Worm (Caenorhabditis elegans) whole organism, young adult: Measurements from ENCODE around the gene lgc-41.

Experiments used
- B0019.2 ChIP-seq: fragments of 200-800 bp; sonication (Bioruptor generic); conservative IDR thresholded peaks from 2 replicates; pipeline ENCODE4 v1.3.6; 2022; ENCODE audit warnings: missing genetic modification reagents, missing genetic modification characterization, missing compliant biosample characterization
- B0336.3 ChIP-seq: fragments of 200-800 bp; sonication (Bioruptor generic); IDR thresholded peaks from 2 replicates; pipeline ENCODE4 v1.3.6; 2022; ENCODE audit warnings: missing genetic modification characterization, missing compliant biosample characterization
- F22D6.2 ChIP-seq: sonication (generic microtip); optimal IDR thresholded peaks from 2 replicates; lab custom pipeline; 2016; ENCODE audit warnings: mild to moderate bottlenecking, missing genetic modification characterization, missing compliant biosample characterization
- F23B12.7 ChIP-seq: sonication (generic microtip); optimal IDR thresholded peaks from 2 replicates; lab custom pipeline; 2017; ENCODE audit warnings: missing genetic modification characterization, mild to moderate bottlenecking, missing compliant biosample characterization, antibody characterized with exemption, moderate library complexity; ENCODE audit not compliant: insufficient read depth
- F39B2.1 ChIP-seq: fragments of 200-800 bp; sonication (Bioruptor generic); IDR thresholded peaks from 2 replicates; pipeline ENCODE4 v1.3.6; 2022; ENCODE audit warnings: missing genetic modification reagents, missing genetic modification characterization, missing compliant biosample characterization
- F49E8.2 ChIP-seq: sonication (generic microtip); optimal IDR thresholded peaks from 3 replicates; lab custom pipeline; 2017; ENCODE audit warnings: missing genetic modification characterization, mild to moderate bottlenecking, missing compliant biosample characterization, antibody characterized with exemption, moderate library complexity; ENCODE audit not compliant: insufficient read depth
- F57C9.4 ChIP-seq: sonication (generic microtip); optimal IDR thresholded peaks from 2 replicates; lab custom pipeline; 2017; ENCODE audit warnings: mild to moderate bottlenecking, missing genetic modification characterization, missing compliant biosample characterization
- K11D2.4 ChIP-seq: fragments of 200-800 bp; sonication (Bioruptor generic); IDR thresholded peaks from 2 replicates; pipeline ENCODE4 v1.3.6; 2022; ENCODE audit warnings: missing genetic modification reagents, missing genetic modification characterization, missing compliant biosample characterization
- Y53F4B.3 ChIP-seq: fragments of 200-800 bp; sonication (Bioruptor generic); IDR thresholded peaks from 2 replicates; pipeline ENCODE4 v1.3.6; 2022; ENCODE audit warnings: missing genetic modification reagents, missing genetic modification characterization, missing compliant biosample characterization
- Y53G8AR.9 ChIP-seq: fragments of 200-800 bp; sonication (Bioruptor generic); conservative IDR thresholded peaks from 2 replicates; pipeline ENCODE4 v1.3.6; 2022; ENCODE audit warnings: missing genetic modification reagents, missing genetic modification characterization, missing compliant biosample characterization
- ZK185.1 ChIP-seq: sonication (generic microtip); optimal IDR thresholded peaks from 2 replicates; lab custom pipeline; 2016; ENCODE audit warnings: mild to moderate bottlenecking, missing genetic modification characterization, missing compliant biosample characterization; ENCODE audit not compliant: poor library complexity, severe bottlenecking
- akir-1 ChIP-seq: fragments of 200-800 bp; sonication (Bioruptor generic); optimal IDR thresholded peaks from 2 replicates; lab custom pipeline; 2018; ENCODE audit warnings: mild to moderate bottlenecking, missing genetic modification characterization, moderate library complexity, missing compliant biosample characterization
- aptf-2 ChIP-seq: fragments of 200-800 bp; sonication (Bioruptor generic); conservative IDR thresholded peaks from 2 replicates; pipeline ENCODE4 v1.3.6; 2022; ENCODE audit warnings: missing genetic modification reagents, missing genetic modification characterization, missing compliant biosample characterization
- aptf-3 ChIP-seq: fragments of 200-800 bp; sonication (Bioruptor generic); IDR thresholded peaks from 2 replicates; pipeline ENCODE4 v1.3.6; 2022; ENCODE audit warnings: missing genetic modification characterization, missing compliant biosample characterization
- cebp-1 ChIP-seq, 2 experiments: fragments of 200-800 bp in 1 of 2; sonication (Bioruptor generic) in 1 of 2; sonication (generic microtip) in 1 of 2; IDR thresholded peaks in 1 of 2; optimal IDR thresholded peaks in 1 of 2; 2 replicates each; pipeline versions ENCODE4 v1.3.6 to Lab custom; 2017 to 2022; ENCODE audit warnings: missing compliant biosample characterization in 2 of 2, missing genetic modification characterization in 2 of 2, mild to moderate bottlenecking in 1 of 2, missing genetic modification reagents in 1 of 2, moderate library complexity in 1 of 2
- ceh-27 ChIP-seq: fragments of 200-800 bp; sonication (Bioruptor generic); optimal IDR thresholded peaks from 2 replicates; lab custom pipeline; 2018; ENCODE audit warnings: mild to moderate bottlenecking, missing genetic modification characterization, moderate library complexity, missing compliant biosample characterization
- ceh-58 ChIP-seq: fragments of 200-800 bp; sonication (Bioruptor generic); IDR thresholded peaks from 2 replicates; pipeline ENCODE4 v1.3.6; 2022; ENCODE audit warnings: missing genetic modification characterization, missing compliant biosample characterization
- chd-7 ChIP-seq: sonication (generic microtip); optimal IDR thresholded peaks from 2 replicates; lab custom pipeline; 2016; ENCODE audit warnings: mild to moderate bottlenecking, missing genetic modification characterization, moderate library complexity, missing compliant biosample characterization
- efl-1 ChIP-seq: fragments of 150-350 bp; optimal IDR thresholded peaks from 2 replicates; lab custom pipeline; 2014; ENCODE audit warnings: missing biosample characterization, missing genetic modification reagents, missing genetic modification characterization
- egl-44 ChIP-seq: fragments of 200-800 bp; sonication (Bioruptor generic); IDR thresholded peaks from 2 replicates; pipeline ENCODE4 v1.3.6; 2022; ENCODE audit warnings: missing genetic modification reagents, missing genetic modification characterization, missing compliant biosample characterization
- ets-4 ChIP-seq: fragments of 200-800 bp; sonication (Bioruptor generic); optimal IDR thresholded peaks from 2 replicates; lab custom pipeline; 2018; ENCODE audit warnings: mild to moderate bottlenecking, missing genetic modification characterization, missing compliant biosample characterization
- fkh-3 ChIP-seq: sonication (generic microtip); optimal IDR thresholded peaks from 2 replicates; lab custom pipeline; 2016; ENCODE audit warnings: mild to moderate bottlenecking, missing genetic modification characterization, missing compliant biosample characterization
- him-1 ChIP-seq: sonication (generic microtip); optimal IDR thresholded peaks from 2 replicates; lab custom pipeline; 2016; ENCODE audit warnings: missing genotype, missing genetic modification reagents, missing genetic modification characterization, missing compliant biosample characterization
- hmg-1.2 ChIP-seq: fragments of 200-800 bp; sonication (Bioruptor generic); IDR thresholded peaks from 2 replicates; pipeline ENCODE4 v1.3.6; 2022; ENCODE audit warnings: missing genetic modification reagents, missing genetic modification characterization, missing compliant biosample characterization
- hmg-20 ChIP-seq: fragments of 200-800 bp; sonication (Bioruptor generic); IDR thresholded peaks from 2 replicates; pipeline ENCODE4 v1.3.6; 2022; ENCODE audit warnings: missing genetic modification reagents, missing genetic modification characterization, missing compliant biosample characterization
- hsf-1 ChIP-seq: fragments of 200-800 bp; sonication (Bioruptor generic); IDR thresholded peaks from 2 replicates; pipeline ENCODE4 v1.3.6; 2022; ENCODE audit warnings: missing genetic modification reagents, missing genetic modification characterization, missing compliant biosample characterization
- let-526 ChIP-seq: fragments of 200-800 bp; sonication (Bioruptor generic); IDR thresholded peaks from 2 replicates; pipeline ENCODE4 v1.3.6; 2022; ENCODE audit warnings: missing genetic modification reagents, missing genetic modification characterization, missing compliant biosample characterization
- lin-40 ChIP-seq: sonication (generic microtip); optimal IDR thresholded peaks from 2 replicates; lab custom pipeline; 2016; ENCODE audit warnings: missing genetic modification characterization, mild to moderate bottlenecking, missing compliant biosample characterization, missing genotype, missing genetic modification reagents
- lsl-1 ChIP-seq: fragments of 200-800 bp; sonication (Bioruptor generic); optimal IDR thresholded peaks from 2 replicates; lab custom pipeline; 2018; ENCODE audit warnings: mild to moderate bottlenecking, missing genetic modification characterization, moderate library complexity, missing compliant biosample characterization
- madf-6 ChIP-seq: fragments of 200-800 bp; sonication (Bioruptor generic); IDR thresholded peaks from 2 replicates; pipeline ENCODE4 v1.3.6; 2022; ENCODE audit warnings: missing genetic modification reagents, missing genetic modification characterization, missing compliant biosample characterization
- mcd-1 ChIP-seq: fragments of 200-800 bp; sonication (Bioruptor generic); IDR thresholded peaks from 2 replicates; pipeline ENCODE4 v1.3.6; 2022; ENCODE audit warnings: missing genetic modification reagents, missing genetic modification characterization, missing compliant biosample characterization
- nfya-2 ChIP-seq: fragments of 200-800 bp; sonication (Bioruptor generic); IDR thresholded peaks from 2 replicates; pipeline ENCODE4 v1.3.6; 2022; ENCODE audit warnings: missing genetic modification reagents, missing genetic modification characterization, missing compliant biosample characterization
- nhr-120 ChIP-seq: fragments of 200-800 bp; sonication (Bioruptor generic); IDR thresholded peaks from 2 replicates; pipeline ENCODE4 v1.3.6; 2022; ENCODE audit warnings: missing genetic modification characterization, missing compliant biosample characterization
- nhr-27 ChIP-seq: fragments of 200-800 bp; sonication (Bioruptor generic); optimal IDR thresholded peaks from 2 replicates; lab custom pipeline; 2018; ENCODE audit warnings: mild to moderate bottlenecking, missing genetic modification characterization, moderate library complexity, missing compliant biosample characterization
- nhr-80 ChIP-seq: sonication (generic microtip); optimal IDR thresholded peaks from 2 replicates; lab custom pipeline; 2016; ENCODE audit warnings: missing genetic modification characterization, missing compliant biosample characterization
- rcor-1 ChIP-seq: fragments of 200-800 bp; sonication (Bioruptor generic); IDR thresholded peaks from 2 replicates; pipeline ENCODE4 v1.3.6; 2022; ENCODE audit warnings: missing genetic modification reagents, missing genetic modification characterization, missing compliant biosample characterization
- sea-2 ChIP-seq: fragments of 200-800 bp; sonication (Bioruptor generic); IDR thresholded peaks from 2 replicates; pipeline ENCODE4 v1.3.6; 2022; ENCODE audit warnings: missing genetic modification characterization, missing compliant biosample characterization
- snpc-4 ChIP-seq, 5 experiments: fragments of 150-350 bp in 1 of 5; sonication (generic microtip) in 4 of 5; optimal IDR thresholded peaks; 2 replicates each; lab custom pipeline; 2014 to 2018; ENCODE audit warnings: missing genetic modification characterization in 5 of 5, missing biosample characterization in 3 of 5, antibody characterized with exemption in 2 of 5, mild to moderate bottlenecking in 2 of 5, missing compliant biosample characterization in 2 of 5, missing genotype in 2 of 5, moderate library complexity in 2 of 5, missing genetic modification reagents in 1 of 5
- tlf-1 ChIP-seq: fragments of 200-800 bp; sonication (Bioruptor generic); optimal IDR thresholded peaks from 2 replicates; lab custom pipeline; 2018; ENCODE audit warnings: mild to moderate bottlenecking, missing genetic modification characterization, missing compliant biosample characterization
- unc-130 ChIP-seq: sonication (generic microtip); optimal IDR thresholded peaks from 2 replicates; lab custom pipeline; 2016; ENCODE audit warnings: missing genetic modification reagents, missing genetic modification characterization, missing compliant biosample characterization
- unc-62 ChIP-seq: fragments of 150-350 bp; optimal IDR thresholded peaks from 2 replicates; lab custom pipeline; 2014; ENCODE audit warnings: missing biosample characterization, missing genetic modification reagents, missing genetic modification characterization
- xnd-1 ChIP-seq: sonication (generic microtip); optimal IDR thresholded peaks from 2 replicates; lab custom pipeline; 2016; ENCODE audit warnings: missing genotype, missing genetic modification reagents, missing genetic modification characterization, missing compliant biosample characterization
- zfh-2 ChIP-seq: fragments of 200-800 bp; sonication (Bioruptor generic); conservative IDR thresholded peaks from 2 replicates; pipeline ENCODE4 v1.3.6; 2022; ENCODE audit warnings: missing genetic modification reagents, missing genetic modification characterization, missing compliant biosample characterization
- ztf-25 ChIP-seq: fragments of 200-800 bp; sonication (Bioruptor generic); IDR thresholded peaks from 2 replicates; pipeline ENCODE4 v1.3.6; 2022; ENCODE audit warnings: missing genetic modification reagents, missing genetic modification characterization, missing compliant biosample characterization

lgc-41 gene

ce11 chrX:10410539-10410938 is 43.5 kb upstream of the lgc-41 start:
- no peak for TF ChIP-seq let-526 (GFP tag; lab: Robert Waterston, UW)

ce11 chrX:10412425-10412824 is 41.6 kb upstream of the lgc-41 start, which contains the start of gene acr-8:
acr-8 (plus strand) TSS chrX:10412725.
- no peak for TF ChIP-seq hmg-1.2 (GFP tag; lab: Robert Waterston, UW)
- TF ChIP-seq ceh-58 = no peak
- no peak for TF ChIP-seq hmg-20 (GFP tag; lab: Robert Waterston, UW)
- no peak for TF ChIP-seq sea-2
- no peak for TF ChIP-seq nhr-120 (GFP tag; lab: Robert Waterston, UW)

- TF ChIP-seq hsf-1 (GFP tag; lab: Robert Waterston, UW) = no peak
- TF ChIP-seq ets-4 (GFP tag; lab: Kevin White, UChicago) = no peak
- no peak for TF ChIP-seq K11D2.4 (GFP tag; lab: Robert Waterston, UW)
- TF ChIP-seq F22D6.2 (tag; lab: Kevin White, UChicago) = no peak
- TF ChIP-seq Y53G8AR.9 = no peak
- no peak for TF ChIP-seq F49E8.2
- TF ChIP-seq ZK185.1 = peak; percentile 27
- TF ChIP-seq ceh-27 = peak; percentile 5
- no peak for TF ChIP-seq fkh-3 (tag; lab: Kevin White, UChicago)
- no peak for TF ChIP-seq tlf-1 (GFP tag; lab: Kevin White, UChicago)
- TF ChIP-seq mcd-1 = 0 out of 2 replicates have a peak, but pooled peaks have one; percentile 14
- no peak for TF ChIP-seq F57C9.4 (tag; lab: Kevin White, UChicago)
- no peak for TF ChIP-seq lsl-1 (GFP tag; lab: Kevin White, UChicago)
- TF ChIP-seq hmg-20 (GFP tag; lab: Robert Waterston, UW) = no peak
- TF ChIP-seq him-1 (tag; lab: Kevin White, UChicago) = no peak
- no peak for TF ChIP-seq unc-62 (GFP tag; lab: Kevin White, UChicago)
- no peak for TF ChIP-seq chd-7 (tag; lab: Kevin White, UChicago)
- no peak for TF ChIP-seq ztf-25 (GFP tag; lab: Robert Waterston, UW)
- TF ChIP-seq aptf-3 (GFP tag; lab: Robert Waterston, UW) = no peak
- TF ChIP-seq nfya-2 (GFP tag; lab: Robert Waterston, UW) = no peak
- no peak for TF ChIP-seq akir-1 (GFP tag; lab: Kevin White, UChicago)
- no peak for TF ChIP-seq unc-130
- TF ChIP-seq nhr-80 (tag; lab: Kevin White, UChicago) = peak; percentile 42
- no peak for TF ChIP-seq egl-44 (GFP tag; lab: Robert Waterston, UW)
- no peak for TF ChIP-seq madf-6 (GFP tag; lab: Robert Waterston, UW)
- 0 out of 2 replicates have a peak, but pooled peaks have one; percentile 8 for TF ChIP-seq rcor-1
- peak; percentile 95 for TF ChIP-seq cebp-1 (GFP tag; IDR thresholded peaks at IDR 0.05; lab: Robert Waterston, UW)
- TF ChIP-seq cebp-1 (tag; optimal IDR thresholded peaks at IDR 0.05; lab: Kevin White, UChicago) = peak; percentile 97
- peak; percentile 39 for TF ChIP-seq efl-1 (GFP tag; lab: Kevin White, UChicago)
- TF ChIP-seq nhr-27 (tag; lab: Kevin White, UChicago) = no peak
- no peak for TF ChIP-seq lin-40
- TF ChIP-seq zfh-2 (GFP tag; lab: Robert Waterston, UW) = no peak
- TF ChIP-seq xnd-1 (tag; lab: Kevin White, UChicago) = no peak
- no peak for TF ChIP-seq B0019.2 (GFP tag; lab: Robert Waterston, UW)
- TF ChIP-seq snpc-4 (GFP tag; optimal IDR thresholded peaks at IDR 0.05; lab: Kevin White, UChicago) = no peak
- TF ChIP-seq snpc-4 (tag; optimal IDR thresholded peaks at IDR 0.05; lab: Kevin White, UChicago) = peak in 1 of 4 experiments; percentile 38
- TF ChIP-seq B0336.3 (GFP tag; lab: Robert Waterston, UW) = no peak
- TF ChIP-seq F39B2.1 = no peak
- no peak for TF ChIP-seq Y53F4B.3
- peak; percentile 94 for TF ChIP-seq aptf-2
- no peak for TF ChIP-seq F23B12.7
Observed at ce11 chrX:10419743-10420142, 34.3 kb upstream of the lgc-41 start, which contains the start of gene cdk-11.2. cdk-11.2 (minus strand) TSS chrX:10419765.
